Comparison of ENCODE assay signal across 1 fruit fly cellular context in genomic region chrX:18358352-18358931, dm6.
TF ChIP-seq lines count a peak whose summit lies in the region.

TSS of gene CG6106 (plus strand) at chrX:18358881.

TF ChIP-seq in whole organism, embryonic, 481 proteins besides CTCF, POLR2A, EP300 and RAD21 (continued from another document):
- TF ChIP-seq hb (GFP tag; IDR thresholded peaks at IDR 0.05; lab: Robert Waterston, UW; ENCODE audit: partially characterized antibody) (no peak), gem (tag; optimal IDR thresholded peaks at IDR 0.05; lab: Kevin White, UChicago) (peak; percentile 33), Meics (GFP tag; optimal IDR thresholded peaks at IDR 0.05; lab: Kevin White, UChicago) (peak; percentile 7), D19A (tag; optimal IDR thresholded peaks at IDR 0.05; lab: Kevin White, UChicago) (peak; percentile 5), sisA (GFP tag; IDR thresholded peaks at IDR 0.05; lab: Robert Waterston, UW) (peak; percentile 26; the same call in 1 of the 2 replicates), CoRest (tag; optimal IDR thresholded peaks at IDR 0.05; lab: Kevin White, UChicago) (no peak), CG17361 (GFP tag; IDR thresholded peaks at IDR 0.05; lab: Robert Waterston, UW) (0 out of 3 replicates have a peak, but pooled peaks have one; percentile 32), ssp (GFP tag; IDR thresholded peaks at IDR 0.05; lab: Robert Waterston, UW) (0 out of 2 replicates have a peak, but pooled peaks have one; percentile 12), CG10431 (GFP tag; optimal IDR thresholded peaks at IDR 0.05; lab: Kevin White, UChicago) (no peak), NK7.1 (GFP tag; optimal IDR thresholded peaks at IDR 0.05; lab: Kevin White, UChicago) (no peak), CG3726 (GFP tag; IDR thresholded peaks at IDR 0.05; lab: Robert Waterston, UW) (no peak), ind (GFP tag; optimal IDR thresholded peaks at IDR 0.05; lab: Kevin White, UChicago) (peak; percentile 30), Sox102F (GFP tag; optimal IDR thresholded peaks at IDR 0.05; lab: Kevin White, UChicago) (peak; percentile 48), CG6689 (GFP tag; IDR thresholded peaks at IDR 0.05; lab: Robert Waterston, UW) (0 out of 2 replicates have a peak, but pooled peaks have one; percentile 21), Xrp1 (GFP tag; IDR thresholded peaks at IDR 0.05; lab: Robert Waterston, UW) (peak; percentile 18; the same call in 1 of the 2 replicates), D (optimal IDR thresholded peaks at IDR 0.05; lab: Kevin White, UChicago) (no peak), D (GFP tag; optimal IDR thresholded peaks at IDR 0.05; lab: Kevin White, UChicago) (peak; percentile 12), CG6683 (GFP tag; optimal IDR thresholded peaks at IDR 0.05; lab: Kevin White, UChicago) (no peak), nmo (GFP tag; optimal IDR thresholded peaks at IDR 0.05; lab: Kevin White, UChicago) (peak; percentile 26), ken (GFP tag; IDR thresholded peaks at IDR 0.05; lab: Robert Waterston, UW) (0 out of 3 replicates have a peak, but pooled peaks have one; percentile 21), CG2678 (tag; optimal IDR thresholded peaks at IDR 0.05; lab: Kevin White, UChicago) (peak; percentile 53), CG11398 (GFP tag; optimal IDR thresholded peaks at IDR 0.05; lab: Kevin White, UChicago) (no peak), D19B (GFP tag; optimal IDR thresholded peaks at IDR 0.05; lab: Kevin White, UChicago) (peak; percentile 28), Fer3 (tag; optimal IDR thresholded peaks at IDR 0.05; lab: Kevin White, UChicago) (peak; percentile 13), pum (GFP tag; optimal IDR thresholded peaks at IDR 0.05; lab: Kevin White, UChicago) (peak; percentile 6), CG1602 (GFP tag; optimal IDR thresholded peaks at IDR 0.05; lab: Kevin White, UChicago) (no peak), CG17359 (tag; optimal IDR thresholded peaks at IDR 0.05; lab: Kevin White, UChicago) (peak; percentile 12), sens (GFP tag; lab: Kevin White, UChicago) (peak; percentile 67), Xbp1 (GFP tag; optimal IDR thresholded peaks at IDR 0.05; lab: Kevin White, UChicago) (no peak), sna (GFP tag; IDR thresholded peaks at IDR 0.05; lab: Robert Waterston, UW; ENCODE audit: partially characterized antibody) (no peak), CG7839 (tag; optimal IDR thresholded peaks at IDR 0.05; lab: Kevin White, UChicago) (peak; percentile 45), onecut (GFP tag; IDR thresholded peaks at IDR 0.05; lab: Robert Waterston, UW) (no peak), Opbp (GFP tag; IDR thresholded peaks at IDR 0.05; lab: Robert Waterston, UW; ENCODE audit: partially characterized antibody) (no peak), Hr3 (GFP tag; optimal IDR thresholded peaks at IDR 0.05; lab: Kevin White, UChicago) (no peak), row (GFP tag; IDR thresholded peaks at IDR 0.05; lab: Robert Waterston, UW) (peak; percentile 31), CG9797 (GFP tag; optimal IDR thresholded peaks at IDR 0.05; lab: Kevin White, UChicago) (no peak), CG30020 (tag; optimal IDR thresholded peaks at IDR 0.05; lab: Kevin White, UChicago) (no peak), Atf-2 (GFP tag; optimal IDR thresholded peaks at IDR 0.05; lab: Kevin White, UChicago) (no peak), lab (GFP tag; optimal IDR thresholded peaks at IDR 0.05; lab: Kevin White, UChicago) (peak; percentile 2), tin (GFP tag; optimal IDR thresholded peaks at IDR 0.05; lab: Kevin White, UChicago) (no peak), lmd (GFP tag; IDR thresholded peaks at IDR 0.05; lab: Robert Waterston, UW) (peak; percentile 34; the same call in 1 of the 2 replicates), CG2712 (tag; optimal IDR thresholded peaks at IDR 0.05; lab: Kevin White, UChicago) (peak; percentile 21), CG11695 (GFP tag; IDR thresholded peaks at IDR 0.05; lab: Robert Waterston, UW) (no peak), Ssrp (tag; optimal IDR thresholded peaks at IDR 0.05; lab: Kevin White, UChicago) (no peak), Trl (optimal IDR thresholded peaks at IDR 0.05; lab: Kevin White, UChicago) (no peak), Trl (GFP tag; optimal IDR thresholded peaks at IDR 0.05; lab: Kevin White, UChicago) (no peak), Camta (GFP tag; optimal IDR thresholded peaks at IDR 0.05; lab: Kevin White, UChicago) (no peak), ci (GFP tag; IDR thresholded peaks at IDR 0.05; lab: Robert Waterston, UW) (0 out of 3 replicates have a peak, but pooled peaks have one; percentile 5), PHDP (tag; optimal IDR thresholded peaks at IDR 0.05; lab: Kevin White, UChicago) (no peak), phol (tag; optimal IDR thresholded peaks at IDR 0.05; lab: Kevin White, UChicago) (peak; percentile 59), CG4424 (GFP tag; optimal IDR thresholded peaks at IDR 0.05; lab: Kevin White, UChicago) (no peak), Blimp-1 (GFP tag; optimal IDR thresholded peaks at IDR 0.05; lab: Kevin White, UChicago) (peak; percentile 4), jing (GFP tag; optimal IDR thresholded peaks at IDR 0.05; lab: Kevin White, UChicago) (no peak)
